Worm (Caenorhabditis elegans): ENCODE results near the gene Y47D3A.32.

Gene Y47D3A.32

ce11 chrIII:11267372-11267771 lies 15.2 kb downstream of the Y47D3A.32 start (continued):
- no peak for TF ChIP-seq fkh-4 (tag; optimal IDR thresholded peaks at IDR 0.05; ENCODE audit: borderline replicate concordance)
- TF ChIP-seq pag-3 (tag; optimal IDR thresholded peaks at IDR 0.05; ENCODE audit: borderline replicate concordance, insufficient read depth), result no peak
- TF ChIP-seq blmp-1 (tag; optimal IDR thresholded peaks at IDR 0.05), result peak; percentile 52
- no peak for TF ChIP-seq mdl-1 (tag; optimal IDR thresholded peaks at IDR 0.05)
- TF ChIP-seq zip-4 (GFP tag; optimal IDR thresholded peaks at IDR 0.05), result no peak
- no peak for TF ChIP-seq fkh-10 (GFP tag; optimal IDR thresholded peaks at IDR 0.05)
- peak; percentile 26 for TF ChIP-seq nhr-20 (tag; optimal IDR thresholded peaks at IDR 0.05)
- no peak for TF ChIP-seq ama-1 (optimal IDR thresholded peaks at IDR 0.05)
- no peak for TF ChIP-seq C16A3.4 (tag; optimal IDR thresholded peaks at IDR 0.05)
- no peak for TF ChIP-seq tbx-2 (tag; optimal IDR thresholded peaks at IDR 0.05)
- no peak for TF ChIP-seq dpl-1 (GFP tag; optimal IDR thresholded peaks at IDR 0.05)
- TF ChIP-seq nhr-77 (tag; optimal IDR thresholded peaks at IDR 0.05), result no peak
- no peak for TF ChIP-seq nhr-47 (tag; optimal IDR thresholded peaks at IDR 0.05)
- no peak for TF ChIP-seq unc-86 (tag; optimal IDR thresholded peaks at IDR 0.05)

- TF ChIP-seq aha-1 (tag; optimal IDR thresholded peaks at IDR 0.05), result no peak
- TF ChIP-seq efl-1 (optimal IDR thresholded peaks at IDR 0.05), result no peak
- peak in 1 of 2 experiments; percentile 24 for TF ChIP-seq efl-1 (GFP tag; optimal IDR thresholded peaks at IDR 0.05 in 1 of 2)
These were observed 16.3 kb downstream of the Y47D3A.32 start for ce11 chrIII:11268532-11268931.

- TF ChIP-seq elt-2 (tag; optimal IDR thresholded peaks at IDR 0.05), result peak; percentile 6
- TF ChIP-seq efl-1 (optimal IDR thresholded peaks at IDR 0.05), result no peak
- peak in 1 of 2 experiments; percentile 36 for TF ChIP-seq efl-1 (GFP tag; optimal IDR thresholded peaks at IDR 0.05 in 1 of 2)
- TF ChIP-seq nhr-84 (tag; optimal IDR thresholded peaks at IDR 0.05), result no peak
These were observed 17.0 kb downstream of the Y47D3A.32 start for ce11 chrIII:11269206-11269605.

- TF ChIP-seq hpl-2 (GFP tag; optimal IDR thresholded peaks at IDR 0.05) (no peak), unc-98 (GFP tag; IDR thresholded peaks at IDR 0.05) (no peak), Y116A8C.19 (tag; optimal IDR thresholded peaks at IDR 0.05; ENCODE audit: borderline replicate concordance) (no peak), sptf-1 (tag; optimal IDR thresholded peaks at IDR 0.05) (no peak), nhr-76 (tag; optimal IDR thresholded peaks at IDR 0.05) (no peak), unc-130 (tag; optimal IDR thresholded peaks at IDR 0.05) (no peak), efl-1 (optimal IDR thresholded peaks at IDR 0.05) (no peak), efl-1 (GFP tag; optimal IDR thresholded peaks at IDR 0.05 in 1 of 2) (no peak), nhr-71 (tag; optimal IDR thresholded peaks at IDR 0.05) (no peak), hlh-4 (tag; optimal IDR thresholded peaks at IDR 0.05) (no peak), nhr-19 (GFP tag; conservative IDR thresholded peaks at IDR 0.05) (no peak), efl-3 (GFP tag; optimal IDR thresholded peaks at IDR 0.05) (no peak), tbx-2 (tag; optimal IDR thresholded peaks at IDR 0.05) (no peak), elt-2 (tag; optimal IDR thresholded peaks at IDR 0.05) (no peak), dpl-1 (GFP tag; optimal IDR thresholded peaks at IDR 0.05) (no peak), nhr-85 (tag) (no peak), fos-1 (tag; optimal IDR thresholded peaks at IDR 0.05) (no peak)
These were observed 18.6 kb downstream of the Y47D3A.32 start, which contains the start of gene obr-1 for ce11 chrIII:11270795-11271194. obr-1 (minus strand) TSS chrIII:11270895.

ce11 chrIII:11274590-11275116 lies 22.5 kb downstream of the Y47D3A.32 start, which contains the start of gene Y47D3A.20:
Y47D3A.20 (plus strand) TSS chrIII:11275066.
- TF ChIP-seq lir-3 (tag; optimal IDR thresholded peaks at IDR 0.05; ENCODE audit: poor library complexity), result no peak
- no peak for TF ChIP-seq efl-1 (optimal IDR thresholded peaks at IDR 0.05)
- TF ChIP-seq efl-1 (GFP tag; optimal IDR thresholded peaks at IDR 0.05 in 1 of 2), result peak in 1 of 2 experiments; percentile 24

- TF ChIP-seq efl-1 (optimal IDR thresholded peaks at IDR 0.05), result no peak
- TF ChIP-seq efl-1 (GFP tag; optimal IDR thresholded peaks at IDR 0.05 in 1 of 2), result peak in 1 of 2 experiments; percentile 21
- no peak for TF ChIP-seq ceh-88 (GFP tag; IDR thresholded peaks at IDR 0.05)
These were observed 26.6 kb downstream of the Y47D3A.32 start, which contains the start of gene Y47D3A.21 for ce11 chrIII:11278817-11279216. Y47D3A.21 (minus strand) TSS chrIII:11278917.
